Fruit fly (Drosophila melanogaster): Measurements from ENCODE around the gene tin.

Gene tin

dm6 chr3R:21330542-21330941, 48.2 kb upstream of the tin start (continued):
- TF ChIP-seq chn (GFP tag; optimal IDR thresholded peaks at IDR 0.05) = peak; percentile 54
- no peak for TF ChIP-seq CG11398 (GFP tag; optimal IDR thresholded peaks at IDR 0.05)
- TF ChIP-seq CG5180 (GFP tag; optimal IDR thresholded peaks at IDR 0.05) = no peak
- no peak for TF ChIP-seq sna (GFP tag; IDR thresholded peaks at IDR 0.05; ENCODE audit: partially characterized antibody)
- TF ChIP-seq org-1 (GFP tag; optimal IDR thresholded peaks at IDR 0.05) = peak; percentile 34
- no peak for TF ChIP-seq prd (optimal IDR thresholded peaks at IDR 0.05)
- TF ChIP-seq prd (GFP tag; IDR thresholded peaks at IDR 0.05) = peak; percentile 68; the same call in 2 of the 3 replicates
- TF ChIP-seq jing (GFP tag; optimal IDR thresholded peaks at IDR 0.05) = peak; percentile 31
- no peak for TF ChIP-seq CG8478 (optimal IDR thresholded peaks at IDR 0.05)
- no peak for TF ChIP-seq dan (GFP tag; IDR thresholded peaks at IDR 0.05)
- TF ChIP-seq D19A (tag; optimal IDR thresholded peaks at IDR 0.05) = peak; percentile 52
- TF ChIP-seq zen (tag; optimal IDR thresholded peaks at IDR 0.05) = peak; percentile 63
- TF ChIP-seq eyg (GFP tag; optimal IDR thresholded peaks at IDR 0.05) = no peak
- no peak for TF ChIP-seq Lpt (GFP tag; optimal IDR thresholded peaks at IDR 0.05)
- no peak for TF ChIP-seq CG8281 (tag; optimal IDR thresholded peaks at IDR 0.05)
- no peak for TF ChIP-seq B-H2 (GFP tag; optimal IDR thresholded peaks at IDR 0.05)
- TF ChIP-seq Blimp-1 (GFP tag; optimal IDR thresholded peaks at IDR 0.05) = peak; percentile 57
- TF ChIP-seq Elba2 (GFP tag; optimal IDR thresholded peaks at IDR 0.05) = peak; percentile 21
- TF ChIP-seq nau (GFP tag; optimal IDR thresholded peaks at IDR 0.05) = no peak
- TF ChIP-seq CG8765 (GFP tag; IDR thresholded peaks at IDR 0.05) = no peak
- no peak for TF ChIP-seq Tbp (GFP tag; optimal IDR thresholded peaks at IDR 0.05)
- no peak for TF ChIP-seq CG9437 (GFP tag; optimal IDR thresholded peaks at IDR 0.05)
- peak; percentile 57; the same call in 1 of the 3 replicates for TF ChIP-seq Mrtf (GFP tag; IDR thresholded peaks at IDR 0.05)
- TF ChIP-seq nmo (GFP tag; optimal IDR thresholded peaks at IDR 0.05) = peak; percentile 58
- no peak for TF ChIP-seq emc (GFP tag; optimal IDR thresholded peaks at IDR 0.05)
- no peak for TF ChIP-seq Antp (GFP tag; optimal IDR thresholded peaks at IDR 0.05)
- peak; percentile 66 for TF ChIP-seq CG12769 (tag; optimal IDR thresholded peaks at IDR 0.05)
- peak; percentile 46 for TF ChIP-seq ac (GFP tag; optimal IDR thresholded peaks at IDR 0.05)
- TF ChIP-seq CG13894 (tag; optimal IDR thresholded peaks at IDR 0.05) = peak; percentile 1
- peak; percentile 77 for TF ChIP-seq CG12391 (tag; optimal IDR thresholded peaks at IDR 0.05)
- peak; percentile 19 for TF ChIP-seq Sry-δ (GFP tag; optimal IDR thresholded peaks at IDR 0.05)
- TF ChIP-seq Dp (GFP tag; optimal IDR thresholded peaks at IDR 0.05) = no peak
- no peak for TF ChIP-seq ttk (GFP tag; IDR thresholded peaks at IDR 0.05)
- peak in 1 of 2 experiments; percentile 81 for TF ChIP-seq eve (GFP tag; optimal IDR thresholded peaks at IDR 0.05)
- peak; percentile 42; the same call in 1 of the 2 replicates for TF ChIP-seq CG14667 (GFP tag; IDR thresholded peaks at IDR 0.05)
- no peak for TF ChIP-seq CG12104 (GFP tag; optimal IDR thresholded peaks at IDR 0.05)
- 0 out of 3 replicates have a peak, but pooled peaks have one; percentile 41 for TF ChIP-seq CG17361 (GFP tag; IDR thresholded peaks at IDR 0.05)
- TF ChIP-seq CG10431 (GFP tag; optimal IDR thresholded peaks at IDR 0.05) = no peak
- no peak for TF ChIP-seq NK7.1 (GFP tag; optimal IDR thresholded peaks at IDR 0.05)
- no peak for TF ChIP-seq ftz-f1 (GFP tag; optimal IDR thresholded peaks at IDR 0.05)
- TF ChIP-seq CG12659 (GFP tag; optimal IDR thresholded peaks at IDR 0.05) = peak; percentile 24
- TF ChIP-seq Gsc (GFP tag; IDR thresholded peaks at IDR 0.05) = no peak
- TF ChIP-seq PHDP (tag; optimal IDR thresholded peaks at IDR 0.05) = peak; percentile 74
- no peak for TF ChIP-seq H15 (GFP tag; IDR thresholded peaks at IDR 0.05)
- TF ChIP-seq CG5245 (GFP tag; optimal IDR thresholded peaks at IDR 0.05) = peak; percentile 9
- TF ChIP-seq CG42726 (GFP tag; IDR thresholded peaks at IDR 0.05; ENCODE audit: partially characterized antibody) = no peak
- no peak for TF ChIP-seq CG4424 (GFP tag; optimal IDR thresholded peaks at IDR 0.05)
- TF ChIP-seq CkIIα-i1 (GFP tag; IDR thresholded peaks at IDR 0.05) = no peak
- TF ChIP-seq Trl (optimal IDR thresholded peaks at IDR 0.05) = no peak
- TF ChIP-seq Trl (GFP tag; optimal IDR thresholded peaks at IDR 0.05) = peak; percentile 14
- TF ChIP-seq BtbVII (GFP tag; optimal IDR thresholded peaks at IDR 0.05) = peak; percentile 34
- no peak for TF ChIP-seq wor (GFP tag; IDR thresholded peaks at IDR 0.05)
- TF ChIP-seq dimm (GFP tag; IDR thresholded peaks at IDR 0.05) = peak; percentile 54

All from whole organism, embryonic.